Worm (Caenorhabditis elegans): ENCODE results near the gene mbk-1.

The mbk-1 gene

DNA sequence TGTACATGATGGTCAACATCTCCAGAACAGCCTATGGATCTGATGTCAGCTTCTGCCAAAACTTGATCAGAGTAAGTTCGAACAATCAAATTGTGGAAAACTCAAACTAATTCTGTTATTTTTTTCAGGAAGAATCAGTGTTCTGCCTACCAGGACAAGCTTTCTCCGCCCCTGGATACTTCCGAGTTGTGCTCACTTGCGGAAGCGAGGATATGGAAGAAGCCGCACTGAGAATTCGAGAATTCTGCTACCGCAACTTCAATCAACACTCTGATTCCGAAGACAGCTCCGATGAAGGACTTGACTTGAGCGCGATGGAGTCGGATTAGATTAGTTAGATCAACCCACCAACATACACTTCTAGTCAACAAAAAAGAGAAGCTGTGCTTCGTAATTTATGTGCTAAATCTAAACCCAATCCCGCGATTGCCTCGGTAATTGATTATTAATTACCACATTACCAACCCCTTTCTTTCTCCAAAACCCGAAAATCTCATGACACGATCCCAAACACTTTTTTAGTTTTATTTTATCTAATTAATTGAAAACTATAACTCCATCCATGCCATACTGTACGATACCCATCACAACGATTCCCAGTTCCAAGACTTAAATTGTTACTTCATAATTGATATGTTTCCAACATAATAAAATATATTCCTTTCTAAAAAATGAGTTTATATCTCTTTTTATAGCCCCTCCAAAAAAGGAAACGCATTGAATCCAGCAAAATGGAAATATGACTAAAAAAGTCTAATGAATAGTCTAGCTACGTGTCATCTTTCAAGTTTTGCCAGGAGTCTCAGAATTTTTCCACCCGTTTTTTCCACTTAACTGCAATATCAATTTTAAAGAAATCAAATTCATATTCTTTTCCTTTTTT, 31.8 kb downstream of the mbk-1 start (continued):
- TF ChIP-seq daf-16 (GFP tag; optimal IDR thresholded peaks at IDR 0.05) (no peak), daf-16 (tag; optimal IDR thresholded peaks at IDR 0.05) (no peak), nhr-42 (GFP tag; IDR thresholded peaks at IDR 0.05) (no peak), attf-4 (tag; optimal IDR thresholded peaks at IDR 0.05) (no peak), nhr-41 (GFP tag; IDR thresholded peaks at IDR 0.05) (no peak), lin-29 (GFP tag; IDR thresholded peaks at IDR 0.05) (no peak), dmd-6 (GFP tag; IDR thresholded peaks at IDR 0.05) (peak; percentile 10; the same call in 1 of the 2 replicates), nhr-237 (tag; optimal IDR thresholded peaks at IDR 0.05) (no peak), jun-1 (tag; optimal IDR thresholded peaks at IDR 0.05) (no peak)

DNA sequence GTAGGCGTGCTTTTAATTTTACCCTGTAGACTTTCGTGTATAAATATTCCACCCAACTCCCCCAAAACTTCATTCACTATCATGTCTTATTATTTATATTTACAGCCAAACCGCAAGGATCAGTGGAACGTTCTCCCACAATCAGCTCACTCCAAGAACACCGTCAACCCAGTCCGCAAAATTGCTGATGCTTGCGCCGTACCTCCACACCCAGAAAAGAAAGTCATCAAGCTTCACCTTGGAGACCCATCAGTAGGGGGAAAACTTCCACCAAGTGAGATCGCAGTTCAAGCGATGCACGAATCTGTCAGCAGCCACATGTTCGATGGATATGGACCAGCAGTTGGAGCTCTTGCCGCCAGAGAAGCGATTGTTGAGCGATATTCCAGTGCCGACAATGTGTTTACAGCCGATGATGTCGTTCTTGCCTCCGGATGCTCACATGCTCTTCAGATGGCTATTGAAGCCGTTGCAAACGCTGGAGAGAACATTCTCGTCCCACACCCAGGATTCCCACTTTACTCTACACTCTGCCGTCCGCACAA, 33.1 kb downstream of the mbk-1 start:
- TF ChIP-seq dmd-8 (GFP tag; IDR thresholded peaks at IDR 0.05): peak; percentile 50; the same call in 1 of the 2 replicates
- TF ChIP-seq set-16 (GFP tag; IDR thresholded peaks at IDR 0.05): peak; percentile 18; the same call in 1 of the 2 replicates
- no peak for TF ChIP-seq mxl-3 (GFP tag; optimal IDR thresholded peaks at IDR 0.05)
- TF ChIP-seq aha-1 (tag): peak; percentile 19
- no peak for TF ChIP-seq F37D6.2 (tag; optimal IDR thresholded peaks at IDR 0.05)

DNA sequence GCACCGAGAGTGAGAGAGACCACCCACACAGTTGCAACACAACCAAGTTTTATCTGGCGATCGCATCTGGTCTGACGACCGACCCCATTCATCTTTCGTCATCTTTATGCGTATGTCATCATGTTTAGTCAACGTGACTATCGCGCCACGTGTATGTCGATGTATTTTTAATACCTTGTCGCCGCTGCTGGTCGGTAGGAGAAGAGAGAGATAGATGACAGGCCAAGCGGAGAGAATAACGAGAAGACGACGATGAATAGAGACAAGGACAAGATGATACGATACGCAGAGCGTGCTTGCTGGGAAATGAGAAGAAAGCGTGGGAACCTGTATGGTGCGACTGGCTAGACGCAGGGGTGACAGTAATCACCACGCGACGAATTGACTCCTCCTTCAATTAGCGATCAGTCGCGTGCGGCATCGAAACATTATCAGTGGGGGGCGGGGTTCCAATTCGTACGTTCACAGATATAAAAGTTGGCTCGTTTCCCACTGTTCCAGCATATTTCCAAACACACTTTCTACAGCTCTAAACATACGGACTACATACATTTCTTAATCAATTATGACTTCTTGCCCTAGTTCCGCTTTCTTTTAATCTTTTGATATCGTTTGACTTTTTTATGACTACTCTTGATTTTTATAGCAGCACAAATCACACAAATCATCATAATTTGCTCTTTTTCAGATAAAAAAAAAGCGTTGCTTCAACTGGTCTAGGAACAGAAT, 33.9 kb downstream of the mbk-1 start, which contains the start of gene tatn-1:
Gene tatn-1 (plus strand): TSS at position 689 of the 729 bp plus-strand sequence.
- TF ChIP-seq nhr-6 (tag; optimal IDR thresholded peaks at IDR 0.05) (no peak), mdl-1 (tag; optimal IDR thresholded peaks at IDR 0.05) (peak; percentile 94 to 98), ceh-82 (tag; optimal IDR thresholded peaks at IDR 0.05) (no peak), nhr-41 (GFP tag; IDR thresholded peaks at IDR 0.05) (peak; percentile 24; the same call in 1 of the 2 replicates), hif-1 (tag; optimal IDR thresholded peaks at IDR 0.05) (peak; percentile 40 to 88), Y105C5A.15 (GFP tag; IDR thresholded peaks at IDR 0.05) (no peak), nhr-76 (tag; optimal IDR thresholded peaks at IDR 0.05) (no peak), duxl-1 (tag; optimal IDR thresholded peaks at IDR 0.05; ENCODE audit: poor library complexity) (no peak), set-16 (GFP tag; IDR thresholded peaks at IDR 0.05) (peak; percentile 50; the same call in 1 of the 2 replicates), egl-27 (tag; optimal IDR thresholded peaks at IDR 0.05) (no peak), ZK546.5 (tag; optimal IDR thresholded peaks at IDR 0.05) (no peak), hlh-30 (tag; optimal IDR thresholded peaks at IDR 0.05; ENCODE audit: insufficient read depth) (peak; percentile 90), ama-1 (optimal IDR thresholded peaks at IDR 0.05) (peak; percentile 36), dmd-8 (GFP tag; IDR thresholded peaks at IDR 0.05) (no peak), lin-29 (GFP tag; IDR thresholded peaks at IDR 0.05) (no peak), pqm-1 (tag; optimal IDR thresholded peaks at IDR 0.05) (peak; percentile 51), hlh-11 (tag; optimal IDR thresholded peaks at IDR 0.05) (peak; percentile 97), ceh-44 (GFP tag; IDR thresholded peaks at IDR 0.05) (no peak), lin-1 (GFP tag; IDR thresholded peaks at IDR 0.05) (peak; percentile 52), tra-1 (GFP tag; IDR thresholded peaks at IDR 0.05) (peak; percentile 85), rbr-2 (tag; optimal IDR thresholded peaks at IDR 0.05) (peak; percentile 47), unc-130 (GFP tag; optimal IDR thresholded peaks at IDR 0.05) (no peak), nhr-25 (tag; optimal IDR thresholded peaks at IDR 0.05; ENCODE audit: borderline replicate concordance, insufficient read depth) (peak; percentile 61), fos-1 (tag; optimal IDR thresholded peaks at IDR 0.05) (no peak), nhr-102 (tag; optimal IDR thresholded peaks at IDR 0.05) (peak; percentile 97), nhr-11 (tag; optimal IDR thresholded peaks at IDR 0.05) (no peak), dpl-1 (GFP tag; optimal IDR thresholded peaks at IDR 0.05) (no peak), Y5F2A.4 (GFP tag; optimal IDR thresholded peaks at IDR 0.05) (no peak), lin-38 (GFP tag; IDR thresholded peaks at IDR 0.05) (peak; percentile 35), T20F7.1 (GFP tag; optimal IDR thresholded peaks at IDR 0.05) (peak; percentile 52), daf-8 (GFP tag; IDR thresholded peaks at IDR 0.05) (no peak), lin-13 (GFP tag; optimal IDR thresholded peaks at IDR 0.05) (peak; percentile 30), mdt-29 (GFP tag; IDR thresholded peaks at IDR 0.05) (0 out of 2 replicates have a peak, but pooled peaks have one; percentile 27), cey-2 (tag; optimal IDR thresholded peaks at IDR 0.05; ENCODE audit: borderline replicate concordance, insufficient read depth) (peak; percentile 84)
